Worm (Caenorhabditis elegans): ENCODE results near the gene K08D10.14.

Gene K08D10.14

ce11 chrIV:4114526-4114925 is 40.2 kb upstream of the K08D10.14 start, which contains the start of gene F49F1.15:
Gene F49F1.15 (minus strand): TSS chrIV:4114626.
- TF ChIP-seq mxl-3 (GFP tag; optimal IDR thresholded peaks at IDR 0.05) (no peak), hlh-11 (tag; optimal IDR thresholded peaks at IDR 0.05) (no peak), set-16 (GFP tag; IDR thresholded peaks at IDR 0.05) (no peak), mxl-2 (GFP tag; conservative IDR thresholded peaks at IDR 0.05) (no peak), lim-7 (GFP tag; IDR thresholded peaks at IDR 0.05) (no peak), R02D3.7 (tag; optimal IDR thresholded peaks at IDR 0.05) (no peak), F26F4.8 (GFP tag; conservative IDR thresholded peaks at IDR 0.05) (no peak), daf-16 (GFP tag; optimal IDR thresholded peaks at IDR 0.05) (no peak), daf-16 (tag; optimal IDR thresholded peaks at IDR 0.05) (no peak), unc-130 (GFP tag; optimal IDR thresholded peaks at IDR 0.05) (no peak), zip-2 (tag; optimal IDR thresholded peaks at IDR 0.05) (no peak), Y75B8A.6 (GFP tag; IDR thresholded peaks at IDR 0.05) (no peak), egl-27 (tag; optimal IDR thresholded peaks at IDR 0.05) (no peak), ceh-62 (tag; optimal IDR thresholded peaks at IDR 0.05) (no peak)

DNA sequence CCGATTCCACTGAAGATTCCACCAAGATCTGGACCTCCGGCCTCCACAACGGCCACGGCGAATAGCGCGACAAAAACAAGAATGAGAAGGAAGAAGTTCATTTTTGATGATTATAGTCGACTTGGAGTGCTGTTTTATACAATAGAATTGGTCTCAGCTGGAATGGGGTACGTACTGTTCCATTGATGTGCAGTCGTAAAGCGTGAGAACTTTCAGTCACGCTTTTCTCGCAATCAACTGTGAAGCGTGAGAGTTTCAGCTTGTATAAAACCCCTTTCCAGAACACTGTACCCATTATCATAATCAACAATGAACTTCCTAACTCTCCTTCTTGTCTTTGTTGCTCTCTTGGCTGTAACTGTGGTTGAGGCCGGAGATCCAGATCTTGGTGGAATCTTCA is 39.1 kb upstream of the K08D10.14 start, which contains the start of the genes F49F1.4 and F49F1.2:
F49F1.4 (minus strand) TSS at position 101 of the 400 bp plus-strand sequence.
F49F1.2 (plus strand) TSS at position 310 of the 400 bp plus-strand sequence.
- TF ChIP-seq ZK337.2 (GFP tag; IDR thresholded peaks at IDR 0.05) (no peak), lin-29 (GFP tag; IDR thresholded peaks at IDR 0.05) (no peak), hlh-30 (tag; optimal IDR thresholded peaks at IDR 0.05; ENCODE audit: insufficient read depth) (no peak)

ce11 chrIV:4117432-4117831 is 37.3 kb upstream of the K08D10.14 start, which contains the start of gene drd-50:
Gene drd-50 (plus strand): TSS chrIV:4117732.
- TF ChIP-seq nhr-41 (GFP tag; IDR thresholded peaks at IDR 0.05), result no peak
- no peak for TF ChIP-seq unc-130 (GFP tag; optimal IDR thresholded peaks at IDR 0.05)
- peak; percentile 42 for TF ChIP-seq pqm-1 (tag; optimal IDR thresholded peaks at IDR 0.05)
- no peak for TF ChIP-seq daf-12 (tag; optimal IDR thresholded peaks at IDR 0.05)

DNA sequence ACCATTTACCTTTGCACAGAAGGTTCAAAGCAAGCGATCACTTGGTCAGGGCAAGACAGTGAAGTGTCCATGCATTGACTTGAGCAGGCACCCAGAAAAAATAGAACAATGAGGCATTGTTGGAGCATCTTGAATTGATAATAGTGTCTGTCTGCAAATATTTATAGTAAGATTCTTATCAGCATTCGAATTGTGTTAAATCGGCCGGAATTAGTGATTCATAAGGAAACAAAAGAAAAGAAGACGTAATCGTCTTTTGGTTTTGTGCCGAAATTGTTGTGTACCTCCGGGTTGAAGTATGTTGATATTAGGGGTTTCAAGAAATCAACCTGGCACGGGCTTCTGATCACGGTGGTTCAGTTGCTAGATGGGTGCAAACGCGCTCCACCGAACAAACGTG is 34.5 kb upstream of the K08D10.14 start, which contains the start of gene F49F1.5:
F49F1.5 (minus strand) TSS at position 153 of the 400 bp plus-strand sequence.
- no peak for TF ChIP-seq mes-2 (tag; optimal IDR thresholded peaks at IDR 0.05; ENCODE audit: poor library complexity, severe bottlenecking)
- no peak for TF ChIP-seq daf-8 (GFP tag; IDR thresholded peaks at IDR 0.05)
- TF ChIP-seq mxl-3 (GFP tag; optimal IDR thresholded peaks at IDR 0.05), result no peak
- TF ChIP-seq R02D3.7 (tag; optimal IDR thresholded peaks at IDR 0.05), result no peak
- TF ChIP-seq lim-7 (GFP tag; IDR thresholded peaks at IDR 0.05), result no peak
- TF ChIP-seq egl-43 (GFP tag; IDR thresholded peaks at IDR 0.05), result no peak
- no peak for TF ChIP-seq mep-1 (tag; optimal IDR thresholded peaks at IDR 0.05)
- TF ChIP-seq nhr-41 (GFP tag; IDR thresholded peaks at IDR 0.05), result no peak
- TF ChIP-seq nhr-11 (tag; optimal IDR thresholded peaks at IDR 0.05), result no peak
- no peak for TF ChIP-seq D1046.2 (GFP tag; IDR thresholded peaks at IDR 0.05)
- no peak for TF ChIP-seq gei-8 (GFP tag; optimal IDR thresholded peaks at IDR 0.05)
- no peak for TF ChIP-seq daf-12 (tag; optimal IDR thresholded peaks at IDR 0.05)
- TF ChIP-seq mdt-29 (GFP tag; IDR thresholded peaks at IDR 0.05), result no peak
- TF ChIP-seq zfp-3 (GFP tag; conservative IDR thresholded peaks at IDR 0.05), result no peak
- no peak for TF ChIP-seq ztf-11 (tag; optimal IDR thresholded peaks at IDR 0.05)
- TF ChIP-seq lin-39 (tag; optimal IDR thresholded peaks at IDR 0.05), result no peak
- no peak for TF ChIP-seq daf-16 (GFP tag; optimal IDR thresholded peaks at IDR 0.05)
- no peak for TF ChIP-seq daf-16 (tag; optimal IDR thresholded peaks at IDR 0.05)
- no peak for TF ChIP-seq zag-1 (tag; optimal IDR thresholded peaks at IDR 0.05)
- no peak for TF ChIP-seq dmd-6 (GFP tag; IDR thresholded peaks at IDR 0.05)
- TF ChIP-seq lin-13 (GFP tag; optimal IDR thresholded peaks at IDR 0.05), result no peak

DNA sequence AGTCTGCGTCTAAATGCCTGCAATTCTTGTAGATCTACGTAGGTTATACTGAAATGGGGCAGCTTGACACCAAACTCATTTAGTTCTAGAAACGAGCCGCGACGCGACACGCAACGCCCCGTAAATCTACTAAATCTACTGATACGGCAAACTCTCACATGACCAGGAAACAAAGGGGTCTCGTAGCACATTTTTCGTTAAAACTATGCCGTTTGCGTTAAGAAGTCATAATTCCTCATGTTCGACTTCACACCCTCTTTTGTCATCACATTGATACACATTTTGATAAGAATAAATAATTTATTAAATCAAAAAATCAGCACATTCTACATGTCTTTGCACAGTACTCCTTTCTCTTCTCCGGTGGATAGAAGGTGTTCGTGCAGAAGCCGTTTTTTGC is 33.7 kb upstream of the K08D10.14 start:
- TF ChIP-seq fos-1 (tag; optimal IDR thresholded peaks at IDR 0.05) (no peak), snpc-1.2 (GFP tag; IDR thresholded peaks at IDR 0.05) (no peak), zfp-2 (tag; optimal IDR thresholded peaks at IDR 0.05) (no peak), ZK546.5 (tag; optimal IDR thresholded peaks at IDR 0.05) (no peak), lin-13 (GFP tag; optimal IDR thresholded peaks at IDR 0.05) (no peak), nhr-102 (tag; optimal IDR thresholded peaks at IDR 0.05) (no peak), pqm-1 (tag; optimal IDR thresholded peaks at IDR 0.05) (peak; percentile 43), T26A8.4 (GFP tag; IDR thresholded peaks at IDR 0.05) (no peak), hlh-11 (tag; optimal IDR thresholded peaks at IDR 0.05) (peak; percentile 28), F26F4.8 (GFP tag; conservative IDR thresholded peaks at IDR 0.05) (no peak), dmd-6 (GFP tag; IDR thresholded peaks at IDR 0.05) (peak; percentile 23; the same call in 1 of the 2 replicates), ceh-28 (tag; optimal IDR thresholded peaks at IDR 0.05) (no peak), unc-130 (GFP tag; optimal IDR thresholded peaks at IDR 0.05) (no peak), dmd-8 (GFP tag; IDR thresholded peaks at IDR 0.05) (no peak), lin-1 (GFP tag; IDR thresholded peaks at IDR 0.05) (no peak), dmd-9 (GFP tag; IDR thresholded peaks at IDR 0.05) (no peak), lin-39 (tag; optimal IDR thresholded peaks at IDR 0.05) (no peak)

All from whole organism, L4 larva.